Worm (Caenorhabditis elegans) whole organism, late embryonic: Measurements from ENCODE around the gene F39B3.3.
"Not testable (repeated sequence)": the region's sequence is repeated elsewhere in the genome, so short reads cannot be mapped to it uniquely, and the experiment has no call there.

ENCODE experiments used
- dmd-4 ChIP-seq: sonication (generic microtip); optimal IDR thresholded peaks from 2 replicates; lab custom pipeline; 2016; ENCODE audit warnings: borderline replicate concordance, missing genetic modification characterization, missing compliant biosample characterization
- hlh-30 ChIP-seq: sonication (generic microtip); optimal IDR thresholded peaks from 2 replicates; lab custom pipeline; 2017; ENCODE audit warnings: antibody characterized with exemption, missing genetic modification characterization, missing compliant biosample characterization; ENCODE audit not compliant: insufficient read depth
- nfya-1 ChIP-seq: sonication (generic microtip); optimal IDR thresholded peaks from 2 replicates; lab custom pipeline; 2017; ENCODE audit warnings: missing genetic modification characterization, mild to moderate bottlenecking, missing compliant biosample characterization, antibody characterized with exemption, moderate library complexity
- pqm-1 ChIP-seq: sonication (generic microtip); optimal IDR thresholded peaks from 2 replicates; lab custom pipeline; 2016; ENCODE audit warnings: missing genetic modification characterization, missing compliant biosample characterization
- syd-9 ChIP-seq: sonication (generic microtip); optimal IDR thresholded peaks from 2 replicates; lab custom pipeline; 2016; ENCODE audit warnings: mild to moderate bottlenecking, missing genetic modification characterization, moderate library complexity, missing compliant biosample characterization

ce11 chrX:17579011-17579410, at the start of gene F39B3.3:
- TF ChIP-seq hlh-30 (tag; lab: Kevin White, UChicago); pqm-1 (tag; lab: Kevin White, UChicago); syd-9 (tag; lab: Kevin White, UChicago); dmd-4; nfya-1 (tag; lab: Kevin White, UChicago): not testable (repeated sequence)
